Fruit fly (Drosophila melanogaster) whole organism, embryonic: ENCODE data around the gene CG15891.

Experiments
- CG11723 ChIP-seq: fragments of 200-800 bp; sonication (Bioruptor generic); optimal IDR thresholded peaks from 2 replicates; lab custom pipeline; 2017; ENCODE audit warnings: missing biosample characterization, mild to moderate bottlenecking, missing genetic modification characterization
- CG12155 ChIP-seq: fragments of 200-800 bp; sonication (Bioruptor generic); optimal IDR thresholded peaks from 3 replicates; lab custom pipeline; 2016; ENCODE audit warnings: missing biosample characterization, missing genetic modification characterization
- CG15269 ChIP-seq: fragments of 200-800 bp; sonication (Bioruptor generic); optimal IDR thresholded peaks from 2 replicates; lab custom pipeline; 2018; ENCODE audit warnings: missing biosample characterization, mild to moderate bottlenecking, missing genetic modification characterization, moderate library complexity
- CG17186 ChIP-seq: fragments of 200-800 bp; sonication (Bioruptor generic); optimal IDR thresholded peaks from 3 replicates; lab custom pipeline; 2017; ENCODE audit warnings: missing biosample characterization, missing genetic modification reagents, missing genetic modification characterization
- CG17361 ChIP-seq: fragments of 200-800 bp; sonication (Bioruptor generic); IDR thresholded peaks from 3 replicates; pipeline ENCODE4 v1.3.6; 2022; ENCODE audit warnings: missing biosample characterization, missing genetic modification characterization
- CG32532 ChIP-seq: fragments of 200-800 bp; sonication (Bioruptor generic); IDR thresholded peaks from 2 replicates; pipeline ENCODE4 v1.3.6; 2022; ENCODE audit warnings: missing biosample characterization, missing genetic modification characterization
- CG3281 ChIP-seq: fragments of 200-800 bp; sonication (Bioruptor generic); optimal IDR thresholded peaks from 3 replicates; lab custom pipeline; 2017; ENCODE audit warnings: missing biosample characterization, mild to moderate bottlenecking, missing genetic modification characterization
- CG3838 ChIP-seq: fragments of 200-800 bp; sonication (Bioruptor generic); optimal IDR thresholded peaks from 3 replicates; lab custom pipeline; 2016; ENCODE audit warnings: missing biosample characterization, missing genetic modification characterization
- CG6175 ChIP-seq: fragments of 200-800 bp; sonication (Bioruptor generic); IDR thresholded peaks from 3 replicates; pipeline ENCODE4 v1.3.6; 2022; ENCODE audit warnings: missing biosample characterization, missing genetic modification characterization
- CG6689 ChIP-seq: fragments of 200-800 bp; sonication (Bioruptor generic); IDR thresholded peaks from 2 replicates; pipeline ENCODE4 v1.3.6; 2022; ENCODE audit warnings: missing biosample characterization, missing genetic modification characterization
- CG7556 ChIP-seq: fragments of 200-800 bp; sonication (Bioruptor generic); optimal IDR thresholded peaks from 2 replicates; lab custom pipeline; 2017; ENCODE audit warnings: missing biosample characterization, mild to moderate bottlenecking, missing genetic modification characterization
- CG7786 ChIP-seq: fragments of 200-800 bp; sonication (Bioruptor generic); optimal IDR thresholded peaks from 2 replicates; lab custom pipeline; 2016; ENCODE audit warnings: missing biosample characterization, missing genetic modification characterization
- CG9817 ChIP-seq: fragments of 200-800 bp; sonication (Bioruptor generic); optimal IDR thresholded peaks from 2 replicates; lab custom pipeline; 2018; ENCODE audit warnings: missing biosample characterization, mild to moderate bottlenecking, missing genetic modification characterization, moderate library complexity
- Chrac-16 ChIP-seq: fragments of 200-800 bp; sonication (Bioruptor generic); optimal IDR thresholded peaks from 3 replicates; lab custom pipeline; 2016; ENCODE audit warnings: missing biosample characterization, missing genetic modification characterization
- CkIIα-i1 ChIP-seq: fragments of 200-800 bp; sonication (Bioruptor generic); IDR thresholded peaks from 2 replicates; pipeline ENCODE4 v1.3.6; 2022; ENCODE audit warnings: missing biosample characterization, missing genetic modification characterization
- E2f2 ChIP-seq: fragments of 200-800 bp; sonication (Bioruptor generic); IDR thresholded peaks from 2 replicates; pipeline ENCODE4 v1.3.6; 2022; ENCODE audit warnings: missing biosample characterization, missing genetic modification characterization
- HLH54F ChIP-seq: fragments of 200-800 bp; sonication (Bioruptor generic); optimal IDR thresholded peaks from 3 replicates; lab custom pipeline; 2016; ENCODE audit warnings: missing biosample characterization, missing genetic modification characterization
- HLHmδ ChIP-seq: fragments of 200-800 bp; sonication (Bioruptor generic); optimal IDR thresholded peaks from 2 replicates; lab custom pipeline; 2018; ENCODE audit warnings: missing biosample characterization, mild to moderate bottlenecking, missing genetic modification characterization, moderate library complexity
- Hand ChIP-seq: fragments of 200-800 bp; sonication (Bioruptor generic); optimal IDR thresholded peaks from 2 replicates; lab custom pipeline; 2017; ENCODE audit warnings: mild to moderate bottlenecking, missing biosample characterization, missing genetic modification reagents, missing genetic modification characterization
- HmgD ChIP-seq: fragments of 200-800 bp; sonication (Bioruptor generic); optimal IDR thresholded peaks from 3 replicates; lab custom pipeline; 2016; ENCODE audit warnings: missing biosample characterization, missing genetic modification characterization
- Max ChIP-seq: fragments of 200-800 bp; sonication (Bioruptor generic); optimal IDR thresholded peaks from 2 replicates; lab custom pipeline; 2016; ENCODE audit warnings: missing biosample characterization, mild to moderate bottlenecking, missing genetic modification characterization
- Mes4 ChIP-seq: fragments of 200-800 bp; sonication (Bioruptor generic); optimal IDR thresholded peaks from 2 replicates; lab custom pipeline; 2016; ENCODE audit warnings: missing biosample characterization, missing genetic modification characterization
- NK7.1 ChIP-seq: fragments of 200-800 bp; sonication (Bioruptor generic); optimal IDR thresholded peaks from 3 replicates; lab custom pipeline; 2016; ENCODE audit warnings: missing biosample characterization, missing genetic modification characterization
- Optix ChIP-seq: fragments of 200-800 bp; sonication (Bioruptor generic); IDR thresholded peaks from 3 replicates; pipeline ENCODE4 v1.3.6; 2022; ENCODE audit warnings: missing biosample characterization, missing genetic modification characterization
- Ptx1 ChIP-seq: fragments of 200-800 bp; sonication (Bioruptor generic); IDR thresholded peaks from 2 replicates; pipeline ENCODE4 v1.3.6; 2022; ENCODE audit warnings: missing biosample characterization, missing genetic modification characterization
- Ravus ChIP-seq: fragments of 200-800 bp; sonication (Bioruptor generic); IDR thresholded peaks from 2 replicates; pipeline ENCODE4 v1.3.6; 2022; ENCODE audit warnings: missing biosample characterization, missing genetic modification characterization
- Sin3A ChIP-seq: fragments of >200 bp; optimal IDR thresholded peaks from 2 replicates; lab custom pipeline; 2018
- TFAM ChIP-seq: fragments of 200-800 bp; sonication (Bioruptor generic); optimal IDR thresholded peaks from 2 replicates; lab custom pipeline; 2017; ENCODE audit warnings: missing biosample characterization, missing genetic modification characterization, inconsistent platforms
- Tbp ChIP-seq: fragments of >200 bp; optimal IDR thresholded peaks from 2 replicates; lab custom pipeline; 2018; ENCODE audit warnings: missing biosample characterization, missing genetic modification characterization
- Trl ChIP-seq, 3 experiments: fragments of >200 bp in 2 of 3; fragments of 200-800 bp in 1 of 3; sonication (Bioruptor generic) in 1 of 3; optimal IDR thresholded peaks; 2 replicates in 1 of 3; 3 replicates in 2 of 3; lab custom pipeline; 2016 to 2017; ENCODE audit warnings: missing biosample characterization in 1 of 3, missing genetic modification characterization in 1 of 3
- al ChIP-seq: fragments of 200-800 bp; sonication (Bioruptor generic); IDR thresholded peaks from 2 replicates; pipeline ENCODE4 v1.3.6; 2022; ENCODE audit warnings: missing biosample characterization, missing genetic modification characterization
- cg ChIP-seq: fragments of 200-800 bp; sonication (Bioruptor generic); optimal IDR thresholded peaks from 3 replicates; lab custom pipeline; 2019; ENCODE audit warnings: missing biosample characterization, mild to moderate bottlenecking, missing genetic modification characterization, moderate library complexity
- chif ChIP-seq, 2 experiments: fragments of 200-800 bp; sonication (Bioruptor generic); optimal IDR thresholded peaks; 3 replicates each; lab custom pipeline; 2016; ENCODE audit warnings: missing biosample characterization in 2 of 2, missing genetic modification characterization in 2 of 2
- chn ChIP-seq: fragments of 200-800 bp; sonication (Bioruptor generic); optimal IDR thresholded peaks from 2 replicates; lab custom pipeline; 2016; ENCODE audit warnings: missing biosample characterization, missing genetic modification characterization
- crp ChIP-seq, 2 experiments: fragments of 200-800 bp; sonication (Bioruptor generic); optimal IDR thresholded peaks; 2 replicates in 1 of 2; 3 replicates in 1 of 2; lab custom pipeline; 2017; ENCODE audit warnings: missing biosample characterization in 2 of 2, missing genetic modification characterization in 2 of 2, mild to moderate bottlenecking in 1 of 2, moderate library complexity in 1 of 2
- dmrt99B ChIP-seq: fragments of 200-800 bp; sonication (Bioruptor generic); optimal IDR thresholded peaks from 2 replicates; lab custom pipeline; 2018; ENCODE audit warnings: missing biosample characterization, mild to moderate bottlenecking, missing genetic modification characterization, moderate library complexity
- eyg ChIP-seq: fragments of 200-800 bp; sonication (Bioruptor generic); optimal IDR thresholded peaks from 3 replicates; lab custom pipeline; 2016; ENCODE audit warnings: missing biosample characterization, missing genetic modification characterization
- gsb ChIP-seq: fragments of 200-800 bp; sonication (Bioruptor generic); IDR thresholded peaks from 2 replicates; pipeline ENCODE4 v1.3.6; 2022; ENCODE audit warnings: missing biosample characterization, missing genetic modification characterization
- hkb ChIP-seq, 2 experiments: fragments of 200-800 bp in 1 of 2; fragments of >200 bp in 1 of 2; sonication (Bioruptor generic) in 1 of 2; IDR thresholded peaks in 1 of 2; optimal IDR thresholded peaks in 1 of 2; 2 replicates each; pipeline versions ENCODE4 v1.3.6 to Lab custom; 2017 to 2022; ENCODE audit warnings: missing biosample characterization in 1 of 2, missing genetic modification characterization in 1 of 2
- lmd ChIP-seq: fragments of 200-800 bp; sonication (Bioruptor generic); IDR thresholded peaks from 2 replicates; pipeline ENCODE4 v1.3.6; 2022; ENCODE audit warnings: missing biosample characterization, missing genetic modification characterization
- mirr ChIP-seq: fragments of 200-800 bp; sonication (Bioruptor generic); optimal IDR thresholded peaks from 3 replicates; lab custom pipeline; 2018; ENCODE audit warnings: missing biosample characterization, mild to moderate bottlenecking, missing genetic modification characterization
- mld ChIP-seq: fragments of 200-800 bp; sonication (Bioruptor generic); IDR thresholded peaks from 3 replicates; pipeline ENCODE4 v1.3.6; 2022; ENCODE audit warnings: missing biosample characterization, missing genetic modification characterization; ENCODE audit not compliant: partially characterized antibody
- nau ChIP-seq: fragments of 200-800 bp; sonication (Bioruptor generic); optimal IDR thresholded peaks from 3 replicates; lab custom pipeline; 2017; ENCODE audit warnings: missing biosample characterization, mild to moderate bottlenecking, missing genetic modification characterization, missing genetic modification reagents
- salm ChIP-seq: fragments of 200-800 bp; sonication (Bioruptor generic); optimal IDR thresholded peaks from 2 replicates; lab custom pipeline; 2018; ENCODE audit warnings: missing biosample characterization, mild to moderate bottlenecking, missing genetic modification characterization
- sna ChIP-seq: fragments of 200-800 bp; sonication (Bioruptor generic); IDR thresholded peaks from 2 replicates; pipeline ENCODE4 v1.3.6; 2022; ENCODE audit warnings: missing biosample characterization, missing genetic modification characterization; ENCODE audit not compliant: partially characterized antibody
- sob ChIP-seq: fragments of 200-800 bp; sonication (Bioruptor generic); IDR thresholded peaks from 2 replicates; pipeline ENCODE4 v1.3.6; 2022; ENCODE audit warnings: missing biosample characterization, missing genetic modification characterization
- sug ChIP-seq: fragments of 200-800 bp; optimal IDR thresholded peaks from 2 replicates; lab custom pipeline; 2019; ENCODE audit warnings: missing biosample characterization, mild to moderate bottlenecking, missing genetic modification characterization, moderate library complexity
- tap ChIP-seq: fragments of 200-800 bp; optimal IDR thresholded peaks from 3 replicates; lab custom pipeline; 2019; ENCODE audit warnings: missing biosample characterization, mild to moderate bottlenecking, missing genetic modification characterization, moderate library complexity
- tgo ChIP-seq: fragments of 200-800 bp; sonication (Bioruptor generic); IDR thresholded peaks from 3 replicates; pipeline ENCODE4 v1.3.6; 2022; ENCODE audit warnings: missing biosample characterization, missing genetic modification characterization
- vvl ChIP-seq: fragments of 200-800 bp; sonication (Bioruptor generic); IDR thresholded peaks from 2 replicates; pipeline ENCODE4 v1.3.6; 2022; ENCODE audit warnings: missing biosample characterization, missing genetic modification characterization

Gene CG15891

DNA sequence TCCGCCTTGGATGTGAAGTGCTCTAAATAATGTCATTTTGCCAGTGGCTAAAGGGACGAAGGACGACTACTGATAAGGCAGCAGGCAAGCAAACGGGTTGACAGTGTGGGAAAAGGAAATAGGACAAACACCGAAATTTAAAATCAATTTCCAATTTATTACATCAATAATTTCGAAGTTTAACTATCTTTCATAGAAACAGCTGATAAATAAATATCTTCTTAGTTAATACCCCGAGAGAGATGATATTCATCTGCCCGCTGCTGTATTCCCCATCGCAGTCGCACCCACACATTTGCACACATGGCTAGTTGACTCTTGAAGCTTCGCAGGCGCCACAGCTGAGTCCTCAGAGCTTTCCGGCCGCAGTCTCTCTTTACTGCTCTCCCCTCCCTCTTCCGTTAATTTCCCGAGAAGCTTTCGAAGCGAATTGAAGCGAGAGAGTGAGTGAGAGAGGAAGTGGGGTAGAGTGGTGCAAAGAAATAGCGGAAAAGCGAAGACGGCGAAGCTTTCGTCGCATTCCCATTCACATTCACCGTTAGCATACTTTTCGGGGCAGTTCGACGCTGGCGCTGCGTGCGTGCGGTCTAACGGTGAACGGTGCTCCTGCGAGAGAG, 21.8 kb upstream of the CG15891 start (continued):
- TF ChIP-seq nau (no peak), CG6689 (GFP tag; lab: Robert Waterston, UW) (peak; percentile 59), Ptx1 (GFP tag; lab: Robert Waterston, UW) (peak; percentile 68), CG6175 (GFP tag; lab: Robert Waterston, UW) (peak; percentile 44; the same call in 1 of the 3 replicates), Tbp (GFP tag; lab: Kevin White, UChicago) (no peak), NK7.1 (GFP tag; lab: Kevin White, UChicago) (no peak), vvl (GFP tag; lab: Robert Waterston, UW) (peak; percentile 83), HmgD (GFP tag; lab: Kevin White, UChicago) (no peak), tgo (GFP tag; lab: Robert Waterston, UW) (peak; percentile 65), CG12155 (GFP tag; lab: Kevin White, UChicago) (no peak), mld (no peak), CG11723 (no peak), dmrt99B (peak; percentile 73), crp (GFP tag; optimal IDR thresholded peaks at IDR 0.05; lab: Kevin White, UChicago) (peak in 1 of 2 experiments; percentile 26), Ravus (GFP tag; lab: Robert Waterston, UW) (peak; percentile 3; the same call in 1 of the 2 replicates), CkIIα-i1 (GFP tag; lab: Robert Waterston, UW) (no peak), cg (GFP tag; lab: Kevin White, UChicago) (no peak), CG3838 (no peak), E2f2 (GFP tag; lab: Robert Waterston, UW) (peak; percentile 42; the same call in 1 of the 2 replicates), hkb (optimal IDR thresholded peaks at IDR 0.05; lab: Kevin White, UChicago) (no peak), hkb (GFP tag; IDR thresholded peaks at IDR 0.05; lab: Robert Waterston, UW) (peak; percentile 84), CG15269 (peak; percentile 78), Max (GFP tag; lab: Kevin White, UChicago) (peak; percentile 35), TFAM (GFP tag; lab: Kevin White, UChicago) (no peak), CG9817 (peak; percentile 52), tap (tag; lab: Kevin White, UChicago) (peak; percentile 53), chn (peak; percentile 42), Sin3A (lab: Kevin White, UChicago) (no peak), CG3281 (peak; percentile 78), Hand (GFP tag; lab: Kevin White, UChicago) (peak; percentile 79), CG7556 (GFP tag; lab: Kevin White, UChicago) (peak; percentile 85), salm (tag; lab: Kevin White, UChicago) (no peak), gsb (GFP tag; lab: Robert Waterston, UW) (peak; percentile 21; the same call in 1 of the 2 replicates), HLH54F (GFP tag; lab: Kevin White, UChicago) (peak; percentile 40), CG32532 (peak; percentile 77), HLHmδ (GFP tag; lab: Kevin White, UChicago) (no peak), CG7786 (peak; percentile 35), Trl (optimal IDR thresholded peaks at IDR 0.05; lab: Kevin White, UChicago) (no peak), Trl (GFP tag; optimal IDR thresholded peaks at IDR 0.05; lab: Kevin White, UChicago) (no peak), mirr (peak; percentile 39), CG17361 (GFP tag; lab: Robert Waterston, UW) (no peak; the same call in 2 of the 3 replicates), Optix (peak; percentile 62; the same call in 2 of the 3 replicates), sug (tag; lab: Kevin White, UChicago) (no peak), Mes4 (GFP tag; lab: Kevin White, UChicago) (no peak), al (GFP tag; lab: Robert Waterston, UW) (peak; percentile 48; the same call in 1 of the 2 replicates), Chrac-16 (peak; percentile 18), chif (GFP tag; optimal IDR thresholded peaks at IDR 0.05; lab: Kevin White, UChicago) (peak in 1 of 2 experiments; percentile 33), sna (GFP tag; lab: Robert Waterston, UW) (no peak), eyg (GFP tag; lab: Kevin White, UChicago) (peak; percentile 52), CG17186 (GFP tag; lab: Kevin White, UChicago) (no peak), sob (GFP tag; lab: Robert Waterston, UW) (peak; percentile 74), lmd (peak; percentile 70)
